Fruit fly (Drosophila melanogaster) Kc167 (cell line): ENCODE results near the gene msk.

Source experiments
- h ChIP-seq: fragments of >200 bp; optimal IDR thresholded peaks from 3 replicates; lab custom pipeline; 2018; ENCODE audit warnings: missing external identifiers
- insv ChIP-seq: fragments of >200 bp; optimal IDR thresholded peaks from 3 replicates; lab custom pipeline; 2018; ENCODE audit warnings: missing external identifiers
- ttk ChIP-seq: sonication (Bioruptor generic); optimal IDR thresholded peaks from 2 replicates; lab custom pipeline; 2017; ENCODE audit warnings: missing external identifiers

dm6 chr3L:8079598-8079997, 36.4 kb upstream of the msk start:
- TF ChIP-seq ttk (no peak), h (lab: Kevin White, UChicago) (no peak), insv (lab: Kevin White, UChicago) (no peak)
